Worm (Caenorhabditis elegans): ENCODE measurements around the gene rps-21.

- no peak for TF ChIP-seq ceh-82 (tag; optimal IDR thresholded peaks at IDR 0.05)
- no peak for TF ChIP-seq ama-1 (optimal IDR thresholded peaks at IDR 0.05)
- no peak for TF ChIP-seq unc-62 (GFP tag; optimal IDR thresholded peaks at IDR 0.05)
- no peak for TF ChIP-seq blmp-1 (tag; optimal IDR thresholded peaks at IDR 0.05; ENCODE audit: insufficient read depth)
- TF ChIP-seq lin-13 (GFP tag; optimal IDR thresholded peaks at IDR 0.05) = no peak
- no peak for TF ChIP-seq nhr-25 (tag; optimal IDR thresholded peaks at IDR 0.05)
- TF ChIP-seq ztf-4 (tag; optimal IDR thresholded peaks at IDR 0.05) = no peak
- TF ChIP-seq nhr-11 (tag; optimal IDR thresholded peaks at IDR 0.05) = no peak
- TF ChIP-seq ztf-11 (tag; optimal IDR thresholded peaks at IDR 0.05) = no peak
- no peak for TF ChIP-seq zag-1 (tag; optimal IDR thresholded peaks at IDR 0.05)
- no peak for TF ChIP-seq nhr-77 (tag; optimal IDR thresholded peaks at IDR 0.05)
- no peak for TF ChIP-seq F13H6.1 (tag; optimal IDR thresholded peaks at IDR 0.05)
Measured at ce11 chrIII:7223029-7223428, 33.6 kb upstream of the rps-21 start, which contains the start of gene der-2.

All from whole organism, L2 larva.